Worm (Caenorhabditis elegans) whole organism, late embryonic: ENCODE results near the gene kel-8.

ENCODE experiments used
- elt-2 ChIP-seq: sonication (generic microtip); optimal IDR thresholded peaks from 2 replicates; lab custom pipeline; 2016; ENCODE audit warnings: missing genetic modification reagents, missing genetic modification characterization, missing compliant biosample characterization
- hlh-8 ChIP-seq: sonication (generic microtip); optimal IDR thresholded peaks from 2 replicates; lab custom pipeline; 2016; ENCODE audit warnings: missing genotype, missing genetic modification characterization, missing compliant biosample characterization
- pha-2 ChIP-seq: sonication (generic microtip); optimal IDR thresholded peaks from 2 replicates; lab custom pipeline; 2017; ENCODE audit warnings: mild to moderate bottlenecking, missing genetic modification characterization, missing compliant biosample characterization
- pha-4 ChIP-seq: fragments of 150-350 bp; optimal IDR thresholded peaks from 2 replicates; lab custom pipeline; 2018; ENCODE audit warnings: missing biosample characterization, missing genetic modification reagents, missing genetic modification characterization
- sox-4 ChIP-seq: sonication (generic microtip); optimal IDR thresholded peaks from 2 replicates; lab custom pipeline; 2017; ENCODE audit warnings: mild to moderate bottlenecking, missing genetic modification characterization, inconsistent platforms, missing compliant biosample characterization

- TF ChIP-seq hlh-8 (no peak), pha-4 (tag; lab: Kevin White, UChicago) (no peak), elt-2 (tag; lab: Kevin White, UChicago) (no peak), sox-4 (no peak), pha-2 (tag; lab: Kevin White, UChicago) (no peak)
Observed at ce11 chrV:2684227-2684626, 13.0 kb downstream of the kel-8 start.
